Worm (Caenorhabditis elegans) whole organism, L2 larva: ENCODE measurements around the gene moc-1.

Source experiments
- F13H6.1 ChIP-seq: sonication (generic microtip); optimal IDR thresholded peaks from 2 replicates; lab custom pipeline; 2016; ENCODE audit warnings: missing genetic modification characterization, missing compliant biosample characterization
- lin-39 ChIP-seq: fragments of 150-350 bp; optimal IDR thresholded peaks from 2 replicates; lab custom pipeline; 2014; ENCODE audit warnings: missing biosample characterization, missing genetic modification reagents, missing genetic modification characterization
- ztf-4 ChIP-seq: fragments of 150-350 bp; optimal IDR thresholded peaks from 2 replicates; lab custom pipeline; 2014; ENCODE audit warnings: missing biosample characterization, missing genetic modification characterization

- TF ChIP-seq F13H6.1 (tag; lab: Kevin White, UChicago) (no peak), lin-39 (no peak), ztf-4 (tag; lab: Kevin White, UChicago) (no peak)
These were observed 24.7 kb downstream of the moc-1 start for ce11 chrX:10113677-10114076.
